Fruit fly (Drosophila melanogaster) whole organism, embryonic: ENCODE data around the gene CG43137.
A peak's percentile ranks its signal among the peaks of the same experiment; 100 is the strongest.

Experiments
- Antp ChIP-seq: fragments of 200-800 bp; sonication (Bioruptor generic); optimal IDR thresholded peaks from 3 replicates; lab custom pipeline; 2016; ENCODE audit warnings: missing biosample characterization, missing genetic modification characterization
- Asciz ChIP-seq: fragments of 200-800 bp; sonication (Bioruptor generic); optimal IDR thresholded peaks from 2 replicates; lab custom pipeline; 2017; ENCODE audit warnings: missing biosample characterization, mild to moderate bottlenecking, missing genetic modification characterization, missing genetic modification reagents
- CG10267 ChIP-seq: fragments of 200-800 bp; sonication (Bioruptor generic); optimal IDR thresholded peaks from 2 replicates; lab custom pipeline; 2018; ENCODE audit warnings: missing biosample characterization, mild to moderate bottlenecking, missing genetic modification characterization, moderate library complexity
- CG11247 ChIP-seq: fragments of 200-800 bp; sonication (Bioruptor generic); IDR thresholded peaks from 2 replicates; pipeline ENCODE4 v1.3.6; 2022; ENCODE audit warnings: missing biosample characterization, missing genetic modification characterization
- CG12299 ChIP-seq: fragments of 200-800 bp; sonication (Bioruptor generic); optimal IDR thresholded peaks from 2 replicates; lab custom pipeline; 2018; ENCODE audit warnings: missing biosample characterization, mild to moderate bottlenecking, missing genetic modification characterization
- CG1647 ChIP-seq: fragments of 200-800 bp; sonication (Bioruptor generic); optimal IDR thresholded peaks from 3 replicates; lab custom pipeline; 2016; ENCODE audit warnings: missing biosample characterization, missing genetic modification characterization
- CG16813 ChIP-seq: fragments of 200-800 bp; sonication (Bioruptor generic); IDR thresholded peaks from 3 replicates; pipeline ENCODE4 v1.3.6; 2022; ENCODE audit warnings: missing biosample characterization, missing genetic modification characterization; ENCODE audit not compliant: partially characterized antibody
- CG1792 ChIP-seq: fragments of 200-800 bp; sonication (Bioruptor generic); optimal IDR thresholded peaks from 2 replicates; lab custom pipeline; 2016; ENCODE audit warnings: missing biosample characterization, missing genetic modification characterization
- CG18262 ChIP-seq: fragments of 200-800 bp; optimal IDR thresholded peaks from 3 replicates; lab custom pipeline; 2019; ENCODE audit warnings: missing biosample characterization, mild to moderate bottlenecking, missing genetic modification characterization, moderate library complexity
- CG2199 ChIP-seq: fragments of 200-800 bp; sonication (Bioruptor generic); IDR thresholded peaks from 3 replicates; pipeline ENCODE4 v1.3.6; 2022; ENCODE audit warnings: missing biosample characterization, missing genetic modification characterization
- CG2875 ChIP-seq: fragments of 200-800 bp; sonication (Bioruptor generic); optimal IDR thresholded peaks from 2 replicates; lab custom pipeline; 2017; ENCODE audit warnings: missing biosample characterization, mild to moderate bottlenecking, missing genetic modification characterization, missing genetic modification reagents
- CG30020 ChIP-seq: fragments of 200-800 bp; optimal IDR thresholded peaks from 2 replicates; lab custom pipeline; 2019; ENCODE audit warnings: missing biosample characterization, mild to moderate bottlenecking, missing genetic modification characterization, moderate library complexity
- CG30403 ChIP-seq: fragments of 200-800 bp; sonication (Bioruptor generic); optimal IDR thresholded peaks from 3 replicates; lab custom pipeline; 2016; ENCODE audit warnings: missing biosample characterization, missing genetic modification characterization
- CG31388 ChIP-seq: fragments of 200-800 bp; sonication (Bioruptor generic); optimal IDR thresholded peaks from 2 replicates; lab custom pipeline; 2016; ENCODE audit warnings: missing biosample characterization, missing genetic modification characterization
- CG3163 ChIP-seq: fragments of 200-800 bp; sonication (Bioruptor generic); optimal IDR thresholded peaks from 3 replicates; lab custom pipeline; 2016; ENCODE audit warnings: missing biosample characterization, missing genetic modification characterization
- CG4820 ChIP-seq: fragments of 200-800 bp; sonication (Bioruptor generic); optimal IDR thresholded peaks from 3 replicates; lab custom pipeline; 2016; ENCODE audit warnings: missing biosample characterization, missing genetic modification characterization
- CG5180 ChIP-seq: fragments of 200-800 bp; sonication (Bioruptor generic); optimal IDR thresholded peaks from 3 replicates; lab custom pipeline; 2017; ENCODE audit warnings: missing biosample characterization, missing genetic modification characterization, mild to moderate bottlenecking, moderate library complexity, missing genetic modification reagents
- CG8944 ChIP-seq: fragments of 200-800 bp; sonication (Bioruptor generic); optimal IDR thresholded peaks from 3 replicates; lab custom pipeline; 2016; ENCODE audit warnings: missing biosample characterization, missing genetic modification characterization
- CG9215 ChIP-seq: fragments of 200-800 bp; sonication (Bioruptor generic); IDR thresholded peaks from 2 replicates; pipeline ENCODE4 v1.3.6; 2022; ENCODE audit warnings: missing biosample characterization, missing genetic modification characterization
- CTCF ChIP-seq: fragments of 200-800 bp; sonication (Bioruptor generic); optimal IDR thresholded peaks from 2 replicates; lab custom pipeline; 2017; ENCODE audit warnings: missing biosample characterization, mild to moderate bottlenecking, missing genetic modification characterization, moderate library complexity
- D ChIP-seq, 2 experiments: fragments of 200-800 bp in 1 of 2; fragments of >200 bp in 1 of 2; sonication (Bioruptor generic) in 1 of 2; optimal IDR thresholded peaks; 2 replicates in 1 of 2; 3 replicates in 1 of 2; lab custom pipeline; 2017; ENCODE audit warnings: mild to moderate bottlenecking in 1 of 2, missing biosample characterization in 1 of 2, missing genetic modification characterization in 1 of 2, missing genetic modification reagents in 1 of 2
- Ets65A ChIP-seq: fragments of 200-800 bp; sonication (Bioruptor generic); peaks from one replicate; lab custom pipeline; 2016; ENCODE audit warnings: missing biosample characterization, missing genetic modification characterization
- HLH54F ChIP-seq: fragments of 200-800 bp; sonication (Bioruptor generic); optimal IDR thresholded peaks from 3 replicates; lab custom pipeline; 2016; ENCODE audit warnings: missing biosample characterization, missing genetic modification characterization
- Hand ChIP-seq: fragments of 200-800 bp; sonication (Bioruptor generic); optimal IDR thresholded peaks from 2 replicates; lab custom pipeline; 2017; ENCODE audit warnings: mild to moderate bottlenecking, missing biosample characterization, missing genetic modification reagents, missing genetic modification characterization
- Hr51 ChIP-seq, 2 experiments: fragments of 200-800 bp; sonication (Bioruptor generic); optimal IDR thresholded peaks; 2 replicates in 1 of 2; 3 replicates in 1 of 2; lab custom pipeline; 2016 to 2018; ENCODE audit warnings: missing biosample characterization in 2 of 2, missing genetic modification characterization in 2 of 2, mild to moderate bottlenecking in 1 of 2, moderate library complexity in 1 of 2
- Hsf ChIP-seq: fragments of 200-800 bp; sonication (Bioruptor generic); optimal IDR thresholded peaks from 3 replicates; lab custom pipeline; 2016; ENCODE audit warnings: missing biosample characterization, missing genetic modification characterization
- PHDP ChIP-seq: fragments of 200-800 bp; sonication (Bioruptor generic); optimal IDR thresholded peaks from 3 replicates; lab custom pipeline; 2018; ENCODE audit warnings: missing biosample characterization, mild to moderate bottlenecking, missing genetic modification characterization, moderate library complexity
- Poxn ChIP-seq: fragments of 200-800 bp; sonication (Bioruptor generic); IDR thresholded peaks from 2 replicates; pipeline ENCODE4 v1.3.6; 2022; ENCODE audit warnings: missing biosample characterization, missing genetic modification characterization
- Side ChIP-seq: fragments of 200-800 bp; sonication (Bioruptor generic); optimal IDR thresholded peaks from 2 replicates; lab custom pipeline; 2016; ENCODE audit warnings: missing biosample characterization, missing genetic modification characterization
- ab ChIP-seq: fragments of 200-800 bp; sonication (Bioruptor generic); optimal IDR thresholded peaks from 2 replicates; lab custom pipeline; 2016; ENCODE audit warnings: missing biosample characterization, missing genetic modification characterization
- abd-A ChIP-seq: fragments of 200-800 bp; sonication (Bioruptor generic); optimal IDR thresholded peaks from 3 replicates; lab custom pipeline; 2019; ENCODE audit warnings: missing biosample characterization, mild to moderate bottlenecking, missing genetic modification characterization, moderate library complexity
- ash1 ChIP-seq: fragments of 200-800 bp; sonication (Bioruptor generic); optimal IDR thresholded peaks from 2 replicates; lab custom pipeline; 2018; ENCODE audit warnings: missing biosample characterization, mild to moderate bottlenecking, missing genetic modification characterization
- bab2 ChIP-seq: fragments of 200-800 bp; sonication (Bioruptor generic); optimal IDR thresholded peaks from 2 replicates; lab custom pipeline; 2016; ENCODE audit warnings: missing biosample characterization, missing genetic modification characterization
- btn ChIP-seq: fragments of 200-800 bp; sonication (Bioruptor generic); optimal IDR thresholded peaks from 2 replicates; lab custom pipeline; 2016; ENCODE audit warnings: missing biosample characterization, missing genetic modification characterization
- croc ChIP-seq: fragments of 200-800 bp; sonication (Bioruptor generic); conservative IDR thresholded peaks from 3 replicates; pipeline ENCODE4 v1.3.6; 2022; ENCODE audit warnings: missing biosample characterization, missing genetic modification characterization
- fd96Cb ChIP-seq: fragments of 200-800 bp; sonication (Bioruptor generic); optimal IDR thresholded peaks from 2 replicates; lab custom pipeline; 2018; ENCODE audit warnings: missing biosample characterization, mild to moderate bottlenecking, missing genetic modification characterization, moderate library complexity
- gcm ChIP-seq: fragments of 200-800 bp; sonication (Bioruptor generic); optimal IDR thresholded peaks from 2 replicates; lab custom pipeline; 2019; ENCODE audit warnings: missing biosample characterization, mild to moderate bottlenecking, missing genetic modification characterization, moderate library complexity
- gem ChIP-seq: fragments of 200-800 bp; sonication (Bioruptor generic); optimal IDR thresholded peaks from 2 replicates; lab custom pipeline; 2019; ENCODE audit warnings: missing biosample characterization, mild to moderate bottlenecking, missing genetic modification characterization, moderate library complexity
- hbn ChIP-seq: fragments of 200-800 bp; sonication (Bioruptor generic); IDR thresholded peaks from 2 replicates; pipeline ENCODE4 v1.3.6; 2022; ENCODE audit warnings: missing biosample characterization, missing genetic modification characterization; ENCODE audit not compliant: partially characterized antibody
- jumu ChIP-seq: fragments of 200-800 bp; sonication (Bioruptor generic); optimal IDR thresholded peaks from 3 replicates; lab custom pipeline; 2016; ENCODE audit warnings: missing biosample characterization, missing genetic modification characterization
- kay ChIP-seq: fragments of 200-800 bp; sonication (Bioruptor generic); optimal IDR thresholded peaks from 2 replicates; lab custom pipeline; 2016; ENCODE audit warnings: missing biosample characterization, missing genetic modification characterization
- mld ChIP-seq: fragments of 200-800 bp; sonication (Bioruptor generic); IDR thresholded peaks from 3 replicates; pipeline ENCODE4 v1.3.6; 2022; ENCODE audit warnings: missing biosample characterization, missing genetic modification characterization; ENCODE audit not compliant: partially characterized antibody
- otp ChIP-seq: fragments of 200-800 bp; sonication (Bioruptor generic); IDR thresholded peaks from 3 replicates; pipeline ENCODE4, ENCODE4 v1.3.6; 2022; ENCODE audit warnings: missing biosample characterization, missing genetic modification characterization
- pho ChIP-seq: fragments of 200-800 bp; sonication (Bioruptor generic); optimal IDR thresholded peaks from 2 replicates; lab custom pipeline; 2016; ENCODE audit warnings: missing biosample characterization, missing genetic modification characterization
- pita ChIP-seq: fragments of 200-800 bp; sonication (Bioruptor generic); optimal IDR thresholded peaks from 2 replicates; lab custom pipeline; 2017; ENCODE audit warnings: missing biosample characterization, mild to moderate bottlenecking, missing genetic modification characterization
- pzg ChIP-seq: fragments of 200-800 bp; sonication (Bioruptor generic); optimal IDR thresholded peaks from 3 replicates; lab custom pipeline; 2018; ENCODE audit warnings: missing biosample characterization, mild to moderate bottlenecking, missing genetic modification characterization, moderate library complexity
- sr ChIP-seq: fragments of 200-800 bp; sonication (Bioruptor generic); IDR thresholded peaks from 3 replicates; pipeline ENCODE4 v1.3.6; 2022; ENCODE audit warnings: missing biosample characterization, missing genetic modification characterization
- tll ChIP-seq, 2 experiments: fragments of 200-800 bp in 1 of 2; fragments of >200 bp in 1 of 2; sonication (Bioruptor generic) in 1 of 2; optimal IDR thresholded peaks; 2 replicates each; lab custom pipeline; 2017 to 2019; ENCODE audit warnings: missing biosample characterization in 2 of 2, missing genetic modification characterization in 2 of 2, mild to moderate bottlenecking in 1 of 2, moderate library complexity in 1 of 2
- tna ChIP-seq: fragments of 200-800 bp; sonication (Bioruptor generic); IDR thresholded peaks from 2 replicates; pipeline ENCODE4 v1.3.6; 2022; ENCODE audit warnings: missing biosample characterization, missing genetic modification characterization; ENCODE audit not compliant: partially characterized antibody
- zfh1 ChIP-seq: fragments of 200-800 bp; sonication (Bioruptor generic); IDR thresholded peaks from 3 replicates; pipeline ENCODE4 v1.3.6; 2022; ENCODE audit warnings: missing biosample characterization, missing genetic modification characterization

Gene CG43137

DNA sequence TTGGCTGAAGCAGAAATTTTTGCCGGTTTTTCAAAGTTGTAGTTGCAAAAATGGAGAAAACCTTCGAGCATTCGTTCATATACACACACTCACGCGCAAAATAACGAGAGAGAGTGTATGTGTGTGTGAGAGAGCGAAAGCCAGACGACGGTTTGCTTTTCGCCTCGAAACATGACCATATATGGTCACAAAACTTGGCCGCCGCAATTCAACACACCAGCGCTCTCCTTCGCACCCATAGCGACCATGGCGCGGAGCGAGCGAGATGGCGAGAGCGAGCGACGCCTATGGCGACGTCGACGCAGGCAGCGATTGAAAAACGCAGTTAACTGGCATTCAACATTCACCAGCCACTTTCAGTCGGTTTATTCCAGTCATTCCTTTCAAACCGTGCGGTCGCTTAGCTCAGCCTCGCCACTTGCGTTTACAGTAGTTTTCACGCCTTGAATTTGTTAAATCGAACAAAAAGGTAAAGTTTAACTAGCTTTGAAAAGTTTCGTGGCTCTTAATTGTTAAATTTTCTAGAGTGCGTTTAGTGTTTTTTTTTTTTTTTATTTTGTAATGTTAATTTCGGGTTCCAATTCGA, 36.8 kb upstream of the CG43137 start (continued):
- no peak for TF ChIP-seq CG16813 (GFP tag; lab: Robert Waterston, UW)
- TF ChIP-seq CG8944 (GFP tag; lab: Kevin White, UChicago) = peak; percentile 0
- no peak for TF ChIP-seq pho (GFP tag; lab: Kevin White, UChicago)
- TF ChIP-seq mld (GFP tag; lab: Robert Waterston, UW) = no peak
- TF ChIP-seq ab (GFP tag; lab: Kevin White, UChicago) = no peak
- no peak for TF ChIP-seq Ets65A (GFP tag; lab: Kevin White, UChicago)
- peak; percentile 38 for TF ChIP-seq CG11247 (GFP tag; lab: Robert Waterston, UW)
- no peak for TF ChIP-seq CG12299 (tag; lab: Kevin White, UChicago)
- TF ChIP-seq CG10267 = peak; percentile 17
- TF ChIP-seq CG9215 (GFP tag; lab: Robert Waterston, UW) = peak; percentile 34; the same call in 1 of the 2 replicates
- no peak for TF ChIP-seq D (optimal IDR thresholded peaks at IDR 0.05; lab: Kevin White, UChicago)
- TF ChIP-seq D (GFP tag; optimal IDR thresholded peaks at IDR 0.05; lab: Kevin White, UChicago) = no peak
- TF ChIP-seq bab2 (GFP tag; lab: Kevin White, UChicago) = no peak
- peak; percentile 37; the same call in 1 of the 3 replicates for TF ChIP-seq zfh1 (GFP tag; lab: Robert Waterston, UW)
- peak; percentile 25 for TF ChIP-seq Antp
- TF ChIP-seq ash1 (GFP tag; lab: Kevin White, UChicago) = peak; percentile 45
- TF ChIP-seq tll (GFP tag; optimal IDR thresholded peaks at IDR 0.05; lab: Kevin White, UChicago) = peak in 1 of 2 experiments; percentile 6
- TF ChIP-seq Hsf = no peak
- no peak for TF ChIP-seq Hand (GFP tag; lab: Kevin White, UChicago)
- TF ChIP-seq CG2199 (GFP tag; lab: Robert Waterston, UW) = 0 out of 3 replicates have a peak, but pooled peaks have one; percentile 34
- no peak for TF ChIP-seq CG30403
- TF ChIP-seq CG2875 (GFP tag; lab: Kevin White, UChicago) = peak; percentile 51
- TF ChIP-seq sr (GFP tag; lab: Robert Waterston, UW) = 0 out of 3 replicates have a peak, but pooled peaks have one; percentile 8
- TF ChIP-seq tna (GFP tag; lab: Robert Waterston, UW) = no peak
- no peak for TF ChIP-seq pita (GFP tag; lab: Kevin White, UChicago)
- TF ChIP-seq Asciz (GFP tag; lab: Kevin White, UChicago) = no peak
- TF ChIP-seq CG18262 (tag; lab: Kevin White, UChicago) = no peak
- TF ChIP-seq CTCF (GFP tag; lab: Kevin White, UChicago) = no peak
- TF ChIP-seq pzg = peak; percentile 7
- no peak for TF ChIP-seq CG1792
- TF ChIP-seq btn (GFP tag; lab: Kevin White, UChicago) = no peak
- no peak for TF ChIP-seq hbn
- TF ChIP-seq CG30020 (tag; lab: Kevin White, UChicago) = no peak
- peak; percentile 15 for TF ChIP-seq PHDP (tag; lab: Kevin White, UChicago)
- TF ChIP-seq HLH54F = peak; percentile 7
- TF ChIP-seq CG4820 (GFP tag; lab: Kevin White, UChicago) = no peak
- peak; percentile 33 for TF ChIP-seq Side (GFP tag; lab: Kevin White, UChicago)
- TF ChIP-seq kay = no peak
- no peak for TF ChIP-seq fd96Cb (tag; lab: Kevin White, UChicago)
- TF ChIP-seq gem (tag; lab: Kevin White, UChicago) = peak; percentile 36
- peak; percentile 26 for TF ChIP-seq gcm (GFP tag; lab: Kevin White, UChicago)
- TF ChIP-seq Hr51 (GFP tag; optimal IDR thresholded peaks at IDR 0.05; lab: Kevin White, UChicago) = peak; percentile 3 to 38
- TF ChIP-seq CG5180 = no peak
- no peak for TF ChIP-seq CG3163
- no peak for TF ChIP-seq Poxn
- no peak for TF ChIP-seq CG31388 (GFP tag; lab: Kevin White, UChicago)
- TF ChIP-seq jumu (GFP tag; lab: Kevin White, UChicago) = peak; percentile 15
- no peak for TF ChIP-seq croc (GFP tag; lab: Robert Waterston, UW)
- no peak for TF ChIP-seq CG1647 (GFP tag; lab: Kevin White, UChicago)
- TF ChIP-seq abd-A (tag; lab: Kevin White, UChicago) = peak; percentile 83
- TF ChIP-seq otp = 0 out of 3 replicates have a peak, but pooled peaks have one; percentile 5
